Worm (Caenorhabditis elegans) whole organism, late embryonic: Measurements from ENCODE around the gene E01G4.5.

Source experiments
- ama-1 ChIP-seq: fragments of 150-350 bp; optimal IDR thresholded peaks from 2 replicates; lab custom pipeline; 2014
- ceh-18 ChIP-seq: sonication (generic microtip); optimal IDR thresholded peaks from 2 replicates; lab custom pipeline; 2016; ENCODE audit warnings: missing genetic modification characterization, missing compliant biosample characterization
- ceh-9 ChIP-seq: sonication (generic microtip); optimal IDR thresholded peaks from 2 replicates; lab custom pipeline; 2016; ENCODE audit warnings: mild to moderate bottlenecking, missing genetic modification characterization, inconsistent platforms, missing compliant biosample characterization
- ets-4 ChIP-seq: sonication (generic microtip); optimal IDR thresholded peaks from 2 replicates; lab custom pipeline; 2016; ENCODE audit warnings: missing genetic modification characterization, missing compliant biosample characterization
- fkh-6 ChIP-seq: sonication (generic microtip); optimal IDR thresholded peaks from 2 replicates; lab custom pipeline; 2016; ENCODE audit warnings: missing genetic modification characterization, missing compliant biosample characterization
- lin-11 ChIP-seq: fragments of 200-800 bp; sonication (Bioruptor generic); optimal IDR thresholded peaks from 2 replicates; lab custom pipeline; 2018; ENCODE audit warnings: mild to moderate bottlenecking, missing genetic modification characterization, missing compliant biosample characterization
- nfya-1 ChIP-seq: sonication (generic microtip); optimal IDR thresholded peaks from 2 replicates; lab custom pipeline; 2017; ENCODE audit warnings: missing genetic modification characterization, mild to moderate bottlenecking, missing compliant biosample characterization, antibody characterized with exemption, moderate library complexity
- nhr-232 ChIP-seq: sonication (generic microtip); optimal IDR thresholded peaks from 2 replicates; lab custom pipeline; 2016; ENCODE audit warnings: missing genetic modification characterization, missing compliant biosample characterization
- npax-4 ChIP-seq: sonication (generic microtip); optimal IDR thresholded peaks from 2 replicates; lab custom pipeline; 2016; ENCODE audit warnings: missing genetic modification characterization, missing compliant biosample characterization
- pax-1 ChIP-seq: fragments of 150-350 bp; optimal IDR thresholded peaks from 2 replicates; lab custom pipeline; 2014; ENCODE audit warnings: missing biosample characterization, missing genetic modification characterization
- pqm-1 ChIP-seq: sonication (generic microtip); optimal IDR thresholded peaks from 2 replicates; lab custom pipeline; 2016; ENCODE audit warnings: missing genetic modification characterization, missing compliant biosample characterization
- syd-9 ChIP-seq: sonication (generic microtip); optimal IDR thresholded peaks from 2 replicates; lab custom pipeline; 2016; ENCODE audit warnings: mild to moderate bottlenecking, missing genetic modification characterization, moderate library complexity, missing compliant biosample characterization
- zip-5 ChIP-seq: sonication (generic microtip); optimal IDR thresholded peaks from 2 replicates; lab custom pipeline; 2016; ENCODE audit warnings: missing genetic modification characterization, missing compliant biosample characterization

DNA sequence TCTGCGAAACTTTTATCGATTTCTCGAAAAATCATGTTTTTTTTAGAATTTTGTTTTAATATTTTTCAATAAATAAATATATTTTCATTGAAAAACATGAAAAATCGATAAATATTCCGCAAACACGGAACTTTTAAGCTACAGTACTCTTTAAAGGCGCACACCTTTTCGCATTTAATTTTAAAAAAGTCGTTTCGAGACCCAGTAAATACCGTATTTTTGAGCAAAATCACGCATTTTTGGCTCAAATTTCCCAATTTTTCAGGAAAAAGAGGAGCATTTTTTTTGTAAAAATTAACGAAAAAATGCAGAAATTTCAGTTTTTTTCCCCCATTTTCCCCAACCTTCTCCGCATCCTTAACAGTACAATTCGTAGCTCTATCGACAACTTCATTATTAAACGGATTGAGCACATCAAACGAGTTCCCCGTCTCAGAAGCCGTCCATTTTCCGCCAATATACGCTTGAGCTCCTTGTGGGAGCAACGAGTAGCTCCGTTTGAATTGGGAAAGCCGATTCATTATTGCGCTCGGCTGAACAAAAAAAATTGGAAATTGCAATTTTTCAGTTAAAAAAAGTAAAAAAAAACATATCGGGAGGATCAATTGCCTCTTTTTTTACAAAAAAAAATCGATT lies 19.2 kb downstream of the E01G4.5 start, which contains the start of gene alh-7:
- no peak for TF ChIP-seq lin-11 (tag; lab: Kevin White, UChicago)
- TF ChIP-seq ama-1 (lab: Kevin White, UChicago) = no peak
- no peak for TF ChIP-seq npax-4
- no peak for TF ChIP-seq zip-5
- no peak for TF ChIP-seq pax-1 (tag; lab: Kevin White, UChicago)
- no peak for TF ChIP-seq syd-9 (tag; lab: Kevin White, UChicago)
- no peak for TF ChIP-seq nfya-1 (tag; lab: Kevin White, UChicago)
- TF ChIP-seq nhr-232 = no peak
- TF ChIP-seq pqm-1 (tag; lab: Kevin White, UChicago) = no peak
- TF ChIP-seq fkh-6 = no peak
- TF ChIP-seq ceh-9 (tag; lab: Kevin White, UChicago) = no peak
- no peak for TF ChIP-seq ets-4
- TF ChIP-seq ceh-18 = no peak
